Fruit fly (Drosophila melanogaster) whole organism, embryonic: ENCODE measurements around the gene HUWE1.

Experiments used
- C15 ChIP-seq: fragments of 200-800 bp; sonication (Bioruptor generic); IDR thresholded peaks from 3 replicates; pipeline ENCODE4 v1.3.6; 2022; ENCODE audit warnings: missing biosample characterization, missing genetic modification characterization
- CG10209 ChIP-seq: fragments of 200-800 bp; sonication (Bioruptor generic); optimal IDR thresholded peaks from 3 replicates; lab custom pipeline; 2017; ENCODE audit warnings: missing biosample characterization, mild to moderate bottlenecking, missing genetic modification characterization, missing genetic modification reagents
- CG10267 ChIP-seq: fragments of 200-800 bp; sonication (Bioruptor generic); optimal IDR thresholded peaks from 2 replicates; lab custom pipeline; 2018; ENCODE audit warnings: missing biosample characterization, mild to moderate bottlenecking, missing genetic modification characterization, moderate library complexity
- CG10565 ChIP-seq: fragments of 200-800 bp; sonication (Bioruptor generic); optimal IDR thresholded peaks from 3 replicates; lab custom pipeline; 2016; ENCODE audit warnings: missing biosample characterization, mild to moderate bottlenecking, missing genetic modification characterization
- CG13624 ChIP-seq: fragments of 200-800 bp; sonication (Bioruptor generic); optimal IDR thresholded peaks from 2 replicates; lab custom pipeline; 2016; ENCODE audit warnings: missing biosample characterization, missing genetic modification characterization
- CG14014 ChIP-seq: fragments of 200-800 bp; sonication (Bioruptor generic); IDR thresholded peaks from 2 replicates; pipeline ENCODE4 v1.3.6; 2022; ENCODE audit warnings: missing biosample characterization, missing genetic modification characterization
- CG14710 ChIP-seq: fragments of 200-800 bp; sonication (Bioruptor generic); optimal IDR thresholded peaks from 3 replicates; lab custom pipeline; 2019; ENCODE audit warnings: missing biosample characterization, mild to moderate bottlenecking, missing genetic modification characterization, moderate library complexity
- CG1602 ChIP-seq: fragments of 200-800 bp; sonication (Bioruptor generic); optimal IDR thresholded peaks from 3 replicates; lab custom pipeline; 2016; ENCODE audit warnings: missing biosample characterization, missing genetic modification characterization
- CG17829 ChIP-seq: fragments of 200-800 bp; optimal IDR thresholded peaks from 2 replicates; lab custom pipeline; 2019; ENCODE audit warnings: missing biosample characterization, mild to moderate bottlenecking, missing genetic modification characterization, moderate library complexity
- CG18619 ChIP-seq: fragments of 200-800 bp; sonication (Bioruptor generic); optimal IDR thresholded peaks from 3 replicates; lab custom pipeline; 2017; ENCODE audit warnings: missing biosample characterization, mild to moderate bottlenecking, missing genetic modification characterization
- CG2129 ChIP-seq: fragments of 200-800 bp; sonication (Bioruptor generic); IDR thresholded peaks from 2 replicates; pipeline ENCODE4 v1.3.6; 2022; ENCODE audit warnings: missing biosample characterization, missing genetic modification characterization; ENCODE audit not compliant: partially characterized antibody
- CG31441 ChIP-seq: fragments of 200-800 bp; sonication (Bioruptor generic); IDR thresholded peaks from 2 replicates; pipeline ENCODE4 v1.3.6; 2022; ENCODE audit warnings: missing biosample characterization, missing genetic modification characterization
- CG4282 ChIP-seq: fragments of 200-800 bp; sonication (Bioruptor generic); optimal IDR thresholded peaks from 2 replicates; lab custom pipeline; 2016; ENCODE audit warnings: missing biosample characterization, missing genetic modification characterization
- CG4424 ChIP-seq: fragments of 200-800 bp; sonication (Bioruptor generic); optimal IDR thresholded peaks from 3 replicates; lab custom pipeline; 2016; ENCODE audit warnings: missing biosample characterization, missing genetic modification characterization
- CG4617 ChIP-seq: fragments of 200-800 bp; sonication (Bioruptor generic); optimal IDR thresholded peaks from 3 replicates; lab custom pipeline; 2016; ENCODE audit warnings: missing biosample characterization, missing genetic modification characterization, borderline replicate concordance
- CG6689 ChIP-seq: fragments of 200-800 bp; sonication (Bioruptor generic); IDR thresholded peaks from 2 replicates; pipeline ENCODE4 v1.3.6; 2022; ENCODE audit warnings: missing biosample characterization, missing genetic modification characterization
- CG8359 ChIP-seq: fragments of 200-800 bp; sonication (Bioruptor generic); optimal IDR thresholded peaks from 2 replicates; lab custom pipeline; 2017; ENCODE audit warnings: missing biosample characterization, mild to moderate bottlenecking, missing genetic modification characterization, borderline replicate concordance
- CG8924 ChIP-seq: fragments of 200-800 bp; optimal IDR thresholded peaks from 3 replicates; lab custom pipeline; 2019; ENCODE audit warnings: missing biosample characterization, mild to moderate bottlenecking, missing genetic modification characterization, moderate library complexity
- CoRest ChIP-seq: fragments of 200-800 bp; sonication (Bioruptor generic); optimal IDR thresholded peaks from 3 replicates; lab custom pipeline; 2018; ENCODE audit warnings: missing biosample characterization, mild to moderate bottlenecking, missing genetic modification characterization, moderate library complexity
- Dfd ChIP-seq, 2 experiments: fragments of >200 bp; optimal IDR thresholded peaks; 2 replicates each; lab custom pipeline; 2017; ENCODE audit warnings: missing biosample characterization in 2 of 2, missing genetic modification characterization in 2 of 2
- Dip2 ChIP-seq: fragments of 200-800 bp; sonication (Bioruptor generic); IDR thresholded peaks from 2 replicates; pipeline ENCODE4 v1.3.6; 2022; ENCODE audit warnings: missing biosample characterization, missing genetic modification characterization
- Doc2 ChIP-seq: fragments of 200-800 bp; sonication (Bioruptor generic); IDR thresholded peaks from 2 replicates; pipeline ENCODE4 v1.3.6; 2022; ENCODE audit warnings: missing biosample characterization, missing genetic modification characterization
- Elba2 ChIP-seq: fragments of 200-800 bp; sonication (Bioruptor generic); optimal IDR thresholded peaks from 3 replicates; lab custom pipeline; 2016; ENCODE audit warnings: missing biosample characterization, missing genetic modification characterization
- HmgZ ChIP-seq: fragments of 200-800 bp; sonication (Bioruptor generic); optimal IDR thresholded peaks from 2 replicates; lab custom pipeline; 2018; ENCODE audit warnings: missing biosample characterization, mild to moderate bottlenecking, missing genetic modification characterization
- Lpt ChIP-seq: fragments of >200 bp; optimal IDR thresholded peaks from 2 replicates; lab custom pipeline; 2018; ENCODE audit warnings: missing biosample characterization, missing genetic modification characterization
- Meics ChIP-seq: fragments of 200-800 bp; sonication (Bioruptor generic); optimal IDR thresholded peaks from 2 replicates; lab custom pipeline; 2017; ENCODE audit warnings: missing biosample characterization, mild to moderate bottlenecking, missing genetic modification characterization
- Mrtf ChIP-seq: fragments of 200-800 bp; sonication (Bioruptor generic); IDR thresholded peaks from 3 replicates; pipeline ENCODE4 v1.3.6; 2022; ENCODE audit warnings: missing biosample characterization, missing genetic modification characterization
- Nf-YA ChIP-seq: fragments of 200-800 bp; sonication (Bioruptor generic); IDR thresholded peaks from 2 replicates; pipeline ENCODE4 v1.3.6; 2022; ENCODE audit warnings: missing biosample characterization, missing genetic modification characterization
- Oli ChIP-seq: fragments of 200-800 bp; sonication (Bioruptor generic); optimal IDR thresholded peaks from 2 replicates; lab custom pipeline; 2018; ENCODE audit warnings: missing biosample characterization, mild to moderate bottlenecking, missing genetic modification characterization, moderate library complexity
- Usf ChIP-seq: fragments of 200-800 bp; sonication (Bioruptor generic); optimal IDR thresholded peaks from 2 replicates; lab custom pipeline; 2017; ENCODE audit warnings: missing genotype, missing biosample characterization, missing genetic modification characterization
- Vsx1 ChIP-seq: fragments of 200-800 bp; sonication (Bioruptor generic); optimal IDR thresholded peaks from 2 replicates; lab custom pipeline; 2017; ENCODE audit warnings: missing biosample characterization, mild to moderate bottlenecking, missing genetic modification characterization, missing genetic modification reagents
- YL-1 ChIP-seq: fragments of 200-800 bp; sonication (Bioruptor generic); optimal IDR thresholded peaks from 3 replicates; lab custom pipeline; 2017; ENCODE audit warnings: missing biosample characterization, mild to moderate bottlenecking, missing genetic modification characterization
- ara ChIP-seq: fragments of 200-800 bp; sonication (Bioruptor generic); IDR thresholded peaks from 2 replicates; pipeline ENCODE4 v1.3.6; 2022; ENCODE audit warnings: missing biosample characterization, missing genetic modification characterization
- bcd ChIP-seq: fragments of 200-800 bp; sonication (Bioruptor generic); optimal IDR thresholded peaks from 2 replicates; lab custom pipeline; 2017; ENCODE audit warnings: missing biosample characterization, mild to moderate bottlenecking, missing genetic modification characterization
- cad ChIP-seq: fragments of >200 bp; optimal IDR thresholded peaks from 2 replicates; lab custom pipeline; 2017; ENCODE audit warnings: missing biosample characterization, missing genetic modification characterization
- dati ChIP-seq: fragments of 200-800 bp; sonication (Bioruptor generic); IDR thresholded peaks from 2 replicates; pipeline ENCODE4 v1.3.6; 2022; ENCODE audit warnings: missing biosample characterization, missing genetic modification characterization
- disco-r ChIP-seq: fragments of 200-800 bp; sonication (Bioruptor generic); optimal IDR thresholded peaks from 2 replicates; lab custom pipeline; 2016; ENCODE audit warnings: missing biosample characterization, missing genetic modification characterization
- ewg ChIP-seq: fragments of 200-800 bp; sonication (Bioruptor generic); optimal IDR thresholded peaks from 3 replicates; lab custom pipeline; 2017; ENCODE audit warnings: mild to moderate bottlenecking, missing biosample characterization, missing genetic modification reagents, missing genetic modification characterization
- grau ChIP-seq: fragments of 200-800 bp; optimal IDR thresholded peaks from 3 replicates; lab custom pipeline; 2019; ENCODE audit warnings: missing biosample characterization, mild to moderate bottlenecking, missing genetic modification characterization, moderate library complexity
- hbn ChIP-seq: fragments of 200-800 bp; sonication (Bioruptor generic); IDR thresholded peaks from 2 replicates; pipeline ENCODE4 v1.3.6; 2022; ENCODE audit warnings: missing biosample characterization, missing genetic modification characterization; ENCODE audit not compliant: partially characterized antibody
- kay ChIP-seq: fragments of 200-800 bp; sonication (Bioruptor generic); optimal IDR thresholded peaks from 2 replicates; lab custom pipeline; 2016; ENCODE audit warnings: missing biosample characterization, missing genetic modification characterization
- lmd ChIP-seq: fragments of 200-800 bp; sonication (Bioruptor generic); IDR thresholded peaks from 2 replicates; pipeline ENCODE4 v1.3.6; 2022; ENCODE audit warnings: missing biosample characterization, missing genetic modification characterization
- mam ChIP-seq: fragments of 200-800 bp; sonication (Bioruptor generic); optimal IDR thresholded peaks from 3 replicates; lab custom pipeline; 2016; ENCODE audit warnings: missing biosample characterization, missing genetic modification characterization
- nerfin-2 ChIP-seq: fragments of 200-800 bp; sonication (Bioruptor generic); IDR thresholded peaks from 2 replicates; pipeline ENCODE4 v1.3.6; 2022; ENCODE audit warnings: missing biosample characterization, missing genetic modification characterization; ENCODE audit not compliant: partially characterized antibody
- tll ChIP-seq, 2 experiments: fragments of 200-800 bp in 1 of 2; fragments of >200 bp in 1 of 2; sonication (Bioruptor generic) in 1 of 2; optimal IDR thresholded peaks; 2 replicates each; lab custom pipeline; 2017 to 2019; ENCODE audit warnings: missing biosample characterization in 2 of 2, missing genetic modification characterization in 2 of 2, mild to moderate bottlenecking in 1 of 2, moderate library complexity in 1 of 2
- tx ChIP-seq: fragments of 200-800 bp; sonication (Bioruptor generic); optimal IDR thresholded peaks from 2 replicates; lab custom pipeline; 2016; ENCODE audit warnings: missing biosample characterization, missing genetic modification characterization
- vvl ChIP-seq: fragments of 200-800 bp; sonication (Bioruptor generic); IDR thresholded peaks from 2 replicates; pipeline ENCODE4 v1.3.6; 2022; ENCODE audit warnings: missing biosample characterization, missing genetic modification characterization
- yki ChIP-seq: fragments of >200 bp; optimal IDR thresholded peaks from 3 replicates; lab custom pipeline; 2018
- zfh1 ChIP-seq: fragments of 200-800 bp; sonication (Bioruptor generic); IDR thresholded peaks from 3 replicates; pipeline ENCODE4 v1.3.6; 2022; ENCODE audit warnings: missing biosample characterization, missing genetic modification characterization

Gene HUWE1

DNA sequence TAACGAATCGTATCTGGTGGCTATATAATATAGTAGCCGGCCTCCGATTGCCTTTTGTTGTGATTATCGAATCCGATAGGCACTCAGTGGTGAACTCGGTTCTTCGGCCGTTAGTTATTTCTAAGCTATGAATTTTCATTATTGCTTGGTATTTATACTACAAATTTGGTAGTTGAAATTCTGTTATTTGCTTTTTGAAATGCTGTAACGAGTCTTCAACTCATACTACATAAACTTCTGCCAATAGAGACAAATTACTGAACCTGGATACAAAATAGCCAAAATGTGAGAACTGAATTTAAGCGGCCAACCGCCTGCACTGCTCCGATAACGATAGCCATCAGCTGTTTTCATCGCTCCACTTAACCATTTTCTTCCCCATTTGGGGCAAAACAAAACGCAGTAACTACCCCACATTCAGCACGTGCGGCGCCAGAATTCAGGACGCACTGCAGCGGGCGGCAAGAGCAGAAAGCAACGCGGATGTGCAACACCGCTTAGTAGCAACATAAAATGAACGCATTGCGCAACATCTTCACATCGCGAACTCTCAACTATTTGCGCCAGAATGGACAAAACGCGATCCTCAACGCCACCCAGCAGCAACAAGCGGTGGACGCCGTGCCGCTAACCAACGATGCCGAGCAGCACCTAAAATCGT is 26.6 kb downstream of the HUWE1 start, which contains the start of the genes CG11679 and CG8206 (continued):
- TF ChIP-seq dati (GFP tag; lab: Robert Waterston, UW) (no peak), CG2129 (no peak), kay (GFP tag; lab: Kevin White, UChicago) (no peak), CG10209 (GFP tag; lab: Kevin White, UChicago) (peak; percentile 16), ewg (peak; percentile 41), CG4617 (GFP tag; lab: Kevin White, UChicago) (peak; percentile 5), mam (GFP tag; lab: Kevin White, UChicago) (peak; percentile 66), CG4424 (no peak), tll (GFP tag; optimal IDR thresholded peaks at IDR 0.05; lab: Kevin White, UChicago) (peak in 1 of 2 experiments; percentile 36), Elba2 (GFP tag; lab: Kevin White, UChicago) (no peak), CoRest (peak; percentile 59), CG8924 (tag; lab: Kevin White, UChicago) (no peak), CG4282 (GFP tag; lab: Kevin White, UChicago) (no peak), CG14014 (GFP tag; lab: Robert Waterston, UW) (peak; percentile 26; the same call in 1 of the 2 replicates), Nf-YA (GFP tag; lab: Robert Waterston, UW) (no peak)

- no peak for TF ChIP-seq YL-1 (GFP tag; lab: Kevin White, UChicago)
- TF ChIP-seq bcd (GFP tag; lab: Kevin White, UChicago) = peak; percentile 60
- TF ChIP-seq mam (GFP tag; lab: Kevin White, UChicago) = peak; percentile 69
- TF ChIP-seq vvl (GFP tag; lab: Robert Waterston, UW) = peak; percentile 84
- TF ChIP-seq CG18619 (GFP tag; lab: Kevin White, UChicago) = peak; percentile 76
- peak; percentile 88 for TF ChIP-seq HmgZ
- TF ChIP-seq Oli (tag; lab: Kevin White, UChicago) = peak; percentile 75
- peak; percentile 53; the same call in 1 of the 2 replicates for TF ChIP-seq ara (GFP tag; lab: Robert Waterston, UW)
- peak; percentile 71; the same call in 1 of the 2 replicates for TF ChIP-seq lmd (GFP tag; lab: Robert Waterston, UW)
- TF ChIP-seq CG6689 = peak; percentile 60
- peak; percentile 61; the same call in 1 of the 3 replicates for TF ChIP-seq Mrtf
- TF ChIP-seq Dfd (GFP tag; optimal IDR thresholded peaks at IDR 0.05; lab: Kevin White, UChicago) = no peak
- TF ChIP-seq Vsx1 (GFP tag; lab: Kevin White, UChicago) = peak; percentile 70
- peak; percentile 40 for TF ChIP-seq CG10267 (tag; lab: Kevin White, UChicago)
- TF ChIP-seq tx (GFP tag; lab: Kevin White, UChicago) = peak; percentile 32
- TF ChIP-seq CG8359 (GFP tag; lab: Kevin White, UChicago) = no peak
- no peak for TF ChIP-seq cad
- peak; percentile 30 for TF ChIP-seq CG17829
- TF ChIP-seq disco-r (GFP tag; lab: Kevin White, UChicago) = no peak
- peak; percentile 78 for TF ChIP-seq grau
- no peak for TF ChIP-seq hbn (GFP tag; lab: Robert Waterston, UW)
- TF ChIP-seq Dip2 (GFP tag; lab: Robert Waterston, UW) = no peak
- no peak for TF ChIP-seq Lpt (GFP tag; lab: Kevin White, UChicago)
- no peak for TF ChIP-seq CG10565 (GFP tag; lab: Kevin White, UChicago)
- no peak for TF ChIP-seq nerfin-2 (GFP tag; lab: Robert Waterston, UW)
- TF ChIP-seq C15 (GFP tag; lab: Robert Waterston, UW) = peak; percentile 47; the same call in 1 of the 3 replicates
- peak; percentile 59 for TF ChIP-seq CG1602 (GFP tag; lab: Kevin White, UChicago)
- peak; percentile 40 for TF ChIP-seq CG13624 (GFP tag; lab: Kevin White, UChicago)
- TF ChIP-seq Meics = peak; percentile 85
- peak; percentile 68 for TF ChIP-seq kay (GFP tag; lab: Kevin White, UChicago)
- TF ChIP-seq yki (lab: Kevin White, UChicago) = no peak
- peak; percentile 73; the same call in 2 of the 3 replicates for TF ChIP-seq zfh1
- TF ChIP-seq CG31441 (GFP tag; lab: Robert Waterston, UW) = peak; percentile 62; the same call in 1 of the 2 replicates
- no peak for TF ChIP-seq Doc2 (GFP tag; lab: Robert Waterston, UW)
- TF ChIP-seq Usf (GFP tag; lab: Kevin White, UChicago) = no peak
- TF ChIP-seq CG14710 (tag; lab: Kevin White, UChicago) = peak; percentile 3
These were observed 27.9 kb downstream of the HUWE1 start for dm6 chrX:15740288-15740726.
